Fruit fly (Drosophila melanogaster) whole organism, embryonic: Measurements from ENCODE around the gene CG32797.

Experiments
- C15 ChIP-seq: fragments of 200-800 bp; sonication (Bioruptor generic); IDR thresholded peaks from 3 replicates; pipeline ENCODE4 v1.3.6; 2022; ENCODE audit warnings: missing biosample characterization, missing genetic modification characterization
- CG10431 ChIP-seq: fragments of 200-800 bp; sonication (Bioruptor generic); optimal IDR thresholded peaks from 3 replicates; lab custom pipeline; 2018; ENCODE audit warnings: missing biosample characterization, mild to moderate bottlenecking, missing genetic modification characterization
- CG10543 ChIP-seq: fragments of 200-800 bp; sonication (Bioruptor generic); optimal IDR thresholded peaks from 3 replicates; lab custom pipeline; 2017; ENCODE audit warnings: missing biosample characterization, mild to moderate bottlenecking, missing genetic modification characterization, moderate library complexity
- CG10979 ChIP-seq: fragments of 200-800 bp; sonication (Bioruptor generic); optimal IDR thresholded peaks from 2 replicates; lab custom pipeline; 2018; ENCODE audit warnings: missing biosample characterization, mild to moderate bottlenecking, missing genetic modification characterization, moderate library complexity
- CG11504 ChIP-seq: fragments of 200-800 bp; sonication (Bioruptor generic); optimal IDR thresholded peaks from 3 replicates; lab custom pipeline; 2019; ENCODE audit warnings: missing biosample characterization, mild to moderate bottlenecking, missing genetic modification characterization, moderate library complexity
- CG11696 ChIP-seq: fragments of 200-800 bp; sonication (Bioruptor generic); IDR thresholded peaks from 2 replicates; pipeline ENCODE4 v1.3.6; 2022; ENCODE audit warnings: missing biosample characterization, missing genetic modification characterization
- CG12391 ChIP-seq: fragments of 200-800 bp; sonication (Bioruptor generic); optimal IDR thresholded peaks from 3 replicates; lab custom pipeline; 2018; ENCODE audit warnings: missing biosample characterization, mild to moderate bottlenecking, missing genetic modification characterization, moderate library complexity
- CG15073 ChIP-seq: fragments of 200-800 bp; sonication (Bioruptor generic); optimal IDR thresholded peaks from 2 replicates; lab custom pipeline; 2016; ENCODE audit warnings: missing biosample characterization, missing genetic modification characterization
- CG1529 ChIP-seq: fragments of 200-800 bp; sonication (Bioruptor generic); optimal IDR thresholded peaks from 3 replicates; lab custom pipeline; 2018; ENCODE audit warnings: missing biosample characterization, missing genetic modification characterization
- CG15696 ChIP-seq: fragments of 200-800 bp; sonication (Bioruptor generic); optimal IDR thresholded peaks from 2 replicates; lab custom pipeline; 2019; ENCODE audit warnings: missing biosample characterization, mild to moderate bottlenecking, missing genetic modification characterization, moderate library complexity
- CG16779 ChIP-seq: fragments of 200-800 bp; sonication (Bioruptor generic); IDR thresholded peaks from 2 replicates; pipeline ENCODE4 v1.3.6; 2022; ENCODE audit warnings: missing biosample characterization, missing genetic modification characterization
- CG18011 ChIP-seq: fragments of 200-800 bp; sonication (Bioruptor generic); optimal IDR thresholded peaks from 2 replicates; lab custom pipeline; 2017; ENCODE audit warnings: missing biosample characterization, missing genetic modification characterization, mild to moderate bottlenecking, moderate library complexity, missing genotype
- CG2712 ChIP-seq: fragments of 200-800 bp; optimal IDR thresholded peaks from 3 replicates; lab custom pipeline; 2019; ENCODE audit warnings: missing biosample characterization, mild to moderate bottlenecking, missing genetic modification characterization, moderate library complexity
- CG30403 ChIP-seq: fragments of 200-800 bp; sonication (Bioruptor generic); optimal IDR thresholded peaks from 3 replicates; lab custom pipeline; 2016; ENCODE audit warnings: missing biosample characterization, missing genetic modification characterization
- CG30431 ChIP-seq: fragments of 200-800 bp; sonication (Bioruptor generic); optimal IDR thresholded peaks from 2 replicates; lab custom pipeline; 2017; ENCODE audit warnings: missing biosample characterization, missing genetic modification characterization
- CG3065 ChIP-seq: fragments of 200-800 bp; sonication (Bioruptor generic); optimal IDR thresholded peaks from 2 replicates; lab custom pipeline; 2016; ENCODE audit warnings: missing biosample characterization, missing genetic modification characterization
- CG31441 ChIP-seq: fragments of 200-800 bp; sonication (Bioruptor generic); IDR thresholded peaks from 2 replicates; pipeline ENCODE4 v1.3.6; 2022; ENCODE audit warnings: missing biosample characterization, missing genetic modification characterization
- CG6254 ChIP-seq: fragments of 200-800 bp; sonication (Bioruptor generic); optimal IDR thresholded peaks from 3 replicates; lab custom pipeline; 2017; ENCODE audit warnings: mild to moderate bottlenecking, missing biosample characterization, missing genetic modification reagents, missing genetic modification characterization
- CG6854 ChIP-seq: fragments of 200-800 bp; sonication (Bioruptor generic); optimal IDR thresholded peaks from 3 replicates; lab custom pipeline; 2017; ENCODE audit warnings: missing biosample characterization, mild to moderate bottlenecking, missing genetic modification characterization
- CG7372 ChIP-seq: fragments of 200-800 bp; sonication (Bioruptor generic); IDR thresholded peaks from 2 replicates; pipeline ENCODE4 v1.3.6; 2022; ENCODE audit warnings: missing biosample characterization, missing genetic modification characterization
- CG8281 ChIP-seq: fragments of 200-800 bp; sonication (Bioruptor generic); optimal IDR thresholded peaks from 2 replicates; lab custom pipeline; 2018; ENCODE audit warnings: missing biosample characterization, mild to moderate bottlenecking, missing genetic modification characterization, moderate library complexity
- CG8924 ChIP-seq: fragments of 200-800 bp; optimal IDR thresholded peaks from 3 replicates; lab custom pipeline; 2019; ENCODE audit warnings: missing biosample characterization, mild to moderate bottlenecking, missing genetic modification characterization, moderate library complexity
- CG9797 ChIP-seq: fragments of 200-800 bp; sonication (Bioruptor generic); optimal IDR thresholded peaks from 3 replicates; lab custom pipeline; 2018; ENCODE audit warnings: missing biosample characterization, mild to moderate bottlenecking, missing genetic modification characterization
- CG9876 ChIP-seq: fragments of 200-800 bp; sonication (Bioruptor generic); optimal IDR thresholded peaks from 2 replicates; lab custom pipeline; 2016; ENCODE audit warnings: missing biosample characterization, missing genetic modification characterization
- CTCF ChIP-seq: fragments of 200-800 bp; sonication (Bioruptor generic); optimal IDR thresholded peaks from 2 replicates; lab custom pipeline; 2017; ENCODE audit warnings: missing biosample characterization, mild to moderate bottlenecking, missing genetic modification characterization, moderate library complexity
- E2f1 ChIP-seq: fragments of 200-800 bp; sonication (Bioruptor generic); IDR thresholded peaks from 2 replicates; pipeline ENCODE4 v1.3.6; 2022; ENCODE audit warnings: missing biosample characterization, missing genetic modification characterization
- HmgD ChIP-seq: fragments of 200-800 bp; sonication (Bioruptor generic); optimal IDR thresholded peaks from 3 replicates; lab custom pipeline; 2016; ENCODE audit warnings: missing biosample characterization, missing genetic modification characterization
- Hmx ChIP-seq: fragments of 200-800 bp; sonication (Bioruptor generic); optimal IDR thresholded peaks from 2 replicates; lab custom pipeline; 2016; ENCODE audit warnings: missing biosample characterization, missing genetic modification characterization
- Hr51 ChIP-seq, 2 experiments: fragments of 200-800 bp; sonication (Bioruptor generic); optimal IDR thresholded peaks; 2 replicates in 1 of 2; 3 replicates in 1 of 2; lab custom pipeline; 2016 to 2018; ENCODE audit warnings: missing biosample characterization in 2 of 2, missing genetic modification characterization in 2 of 2, mild to moderate bottlenecking in 1 of 2, moderate library complexity in 1 of 2
- Hr78 ChIP-seq, 2 experiments: fragments of 200-800 bp in 1 of 2; fragments of >200 bp in 1 of 2; sonication (Bioruptor generic) in 1 of 2; optimal IDR thresholded peaks; 2 replicates each; lab custom pipeline; 2017 to 2019; ENCODE audit warnings: missing biosample characterization in 2 of 2, missing genetic modification characterization in 2 of 2, mild to moderate bottlenecking in 1 of 2, moderate library complexity in 1 of 2
- MESR4 ChIP-seq: fragments of 200-800 bp; sonication (Bioruptor generic); optimal IDR thresholded peaks from 2 replicates; lab custom pipeline; 2018; ENCODE audit warnings: missing biosample characterization, mild to moderate bottlenecking, missing genetic modification characterization, moderate library complexity
- Mad ChIP-seq: fragments of 200-800 bp; sonication (Bioruptor generic); optimal IDR thresholded peaks from 2 replicates; lab custom pipeline; 2016; ENCODE audit warnings: missing biosample characterization, missing genetic modification characterization
- PHDP ChIP-seq: fragments of 200-800 bp; sonication (Bioruptor generic); optimal IDR thresholded peaks from 3 replicates; lab custom pipeline; 2018; ENCODE audit warnings: missing biosample characterization, mild to moderate bottlenecking, missing genetic modification characterization, moderate library complexity
- Side ChIP-seq: fragments of 200-800 bp; sonication (Bioruptor generic); optimal IDR thresholded peaks from 2 replicates; lab custom pipeline; 2016; ENCODE audit warnings: missing biosample characterization, missing genetic modification characterization
- ab ChIP-seq: fragments of 200-800 bp; sonication (Bioruptor generic); optimal IDR thresholded peaks from 2 replicates; lab custom pipeline; 2016; ENCODE audit warnings: missing biosample characterization, missing genetic modification characterization
- ac ChIP-seq: fragments of 200-800 bp; sonication (Bioruptor generic); optimal IDR thresholded peaks from 3 replicates; lab custom pipeline; 2017; ENCODE audit warnings: missing biosample characterization, mild to moderate bottlenecking, missing genetic modification characterization
- bowl ChIP-seq: fragments of 200-800 bp; sonication (Bioruptor generic); IDR thresholded peaks from 2 replicates; pipeline ENCODE4 v1.3.6; 2022; ENCODE audit warnings: missing biosample characterization, missing genetic modification characterization
- cad ChIP-seq: fragments of >200 bp; optimal IDR thresholded peaks from 2 replicates; lab custom pipeline; 2017; ENCODE audit warnings: missing biosample characterization, missing genetic modification characterization
- cato ChIP-seq: fragments of 200-800 bp; sonication (Bioruptor generic); optimal IDR thresholded peaks from 2 replicates; lab custom pipeline; 2016; ENCODE audit warnings: missing biosample characterization, missing genetic modification characterization, borderline replicate concordance
- da ChIP-seq: fragments of 200-800 bp; sonication (Bioruptor generic); optimal IDR thresholded peaks from 2 replicates; lab custom pipeline; 2016; ENCODE audit warnings: missing biosample characterization, missing genetic modification characterization
- en ChIP-seq: fragments of 200-800 bp; sonication (Bioruptor generic); optimal IDR thresholded peaks from 2 replicates; lab custom pipeline; 2016; ENCODE audit warnings: missing biosample characterization, missing genetic modification characterization
- fd3F ChIP-seq: fragments of 200-800 bp; sonication (Bioruptor generic); optimal IDR thresholded peaks from 2 replicates; lab custom pipeline; 2018; ENCODE audit warnings: missing biosample characterization, mild to moderate bottlenecking, missing genetic modification characterization, moderate library complexity
- fu2 ChIP-seq: fragments of 200-800 bp; sonication (Bioruptor generic); optimal IDR thresholded peaks from 2 replicates; lab custom pipeline; 2016; ENCODE audit warnings: missing biosample characterization, missing genetic modification characterization
- grn ChIP-seq: fragments of 200-800 bp; sonication (Bioruptor generic); optimal IDR thresholded peaks from 3 replicates; lab custom pipeline; 2017; ENCODE audit warnings: missing biosample characterization, missing genetic modification characterization
- gsb-n ChIP-seq: fragments of 200-800 bp; sonication (Bioruptor generic); optimal IDR thresholded peaks from 3 replicates; lab custom pipeline; 2018; ENCODE audit warnings: missing biosample characterization, mild to moderate bottlenecking, missing genetic modification characterization
- hbn ChIP-seq: fragments of 200-800 bp; sonication (Bioruptor generic); IDR thresholded peaks from 2 replicates; pipeline ENCODE4 v1.3.6; 2022; ENCODE audit warnings: missing biosample characterization, missing genetic modification characterization; ENCODE audit not compliant: partially characterized antibody
- ind ChIP-seq: fragments of 200-800 bp; sonication (Bioruptor generic); optimal IDR thresholded peaks from 3 replicates; lab custom pipeline; 2016; ENCODE audit warnings: missing biosample characterization, missing genetic modification characterization
- kni ChIP-seq: fragments of 200-800 bp; sonication (Bioruptor generic); optimal IDR thresholded peaks from 3 replicates; lab custom pipeline; 2017; ENCODE audit warnings: mild to moderate bottlenecking, missing biosample characterization, missing genetic modification reagents, missing genetic modification characterization
- lab ChIP-seq: fragments of 200-800 bp; sonication (Bioruptor generic); optimal IDR thresholded peaks from 3 replicates; lab custom pipeline; 2017; ENCODE audit warnings: missing biosample characterization, missing genetic modification characterization, mild to moderate bottlenecking, moderate library complexity, missing genetic modification reagents
- sqz ChIP-seq: fragments of 200-800 bp; sonication (Bioruptor generic); optimal IDR thresholded peaks from 3 replicates; lab custom pipeline; 2018; ENCODE audit warnings: missing biosample characterization, mild to moderate bottlenecking, missing genetic modification characterization
- ttk ChIP-seq: fragments of 200-800 bp; sonication (Bioruptor generic); IDR thresholded peaks from 2 replicates; pipeline ENCODE4 v2.1.2; 2022; ENCODE audit warnings: missing biosample characterization, missing genetic modification characterization

CG32797 gene

DNA sequence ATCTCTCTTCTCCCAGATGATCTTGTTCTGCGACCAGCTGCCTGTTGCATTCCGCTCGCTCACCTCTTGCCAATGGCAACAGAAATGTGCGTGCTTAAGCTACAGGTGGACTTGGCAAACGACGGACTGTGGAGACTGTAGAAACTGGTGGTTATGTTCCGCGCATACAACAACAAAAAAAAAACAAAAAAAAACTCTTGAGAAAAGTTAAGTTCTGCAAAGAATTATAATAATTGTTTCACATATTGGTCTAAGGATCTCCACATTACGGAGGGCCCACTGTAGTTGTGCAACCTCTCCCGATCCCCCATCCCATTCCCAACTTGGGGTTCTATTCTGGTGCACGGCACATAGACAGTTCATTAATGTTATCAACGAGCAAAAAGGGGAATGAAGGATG lies 42.9 kb upstream of the CG32797 start (continued):
- TF ChIP-seq Side (GFP tag; lab: Kevin White, UChicago) (peak; percentile 68), ttk (peak; percentile 68), CG2712 (tag; lab: Kevin White, UChicago) (peak; percentile 83), da (GFP tag; lab: Kevin White, UChicago) (peak; percentile 48), CG11696 (GFP tag; lab: Robert Waterston, UW) (no peak), fu2 (no peak), CG10979 (tag; lab: Kevin White, UChicago) (peak; percentile 84), CG18011 (GFP tag; lab: Kevin White, UChicago) (no peak), cato (peak; percentile 16), CG30431 (GFP tag; lab: Kevin White, UChicago) (peak; percentile 69), CG9876 (GFP tag; lab: Kevin White, UChicago) (peak; percentile 43), CTCF (peak; percentile 9), CG8924 (tag; lab: Kevin White, UChicago) (peak; percentile 70), CG9797 (GFP tag; lab: Kevin White, UChicago) (no peak), CG8281 (tag; lab: Kevin White, UChicago) (no peak), MESR4 (GFP tag; lab: Kevin White, UChicago) (no peak), E2f1 (GFP tag; lab: Robert Waterston, UW) (peak; percentile 69; the same call in 1 of the 2 replicates), CG31441 (peak; percentile 80), CG15073 (GFP tag; lab: Kevin White, UChicago) (peak; percentile 18), CG7372 (GFP tag; lab: Robert Waterston, UW) (peak; percentile 59), CG15696 (tag; lab: Kevin White, UChicago) (peak; percentile 90), Mad (GFP tag; lab: Kevin White, UChicago) (peak; percentile 67), CG1529 (GFP tag; lab: Kevin White, UChicago) (peak; percentile 61), CG3065 (GFP tag; lab: Kevin White, UChicago) (peak; percentile 36), lab (peak; percentile 53), gsb-n (tag; lab: Kevin White, UChicago) (peak; percentile 71), en (GFP tag; lab: Kevin White, UChicago) (peak; percentile 57), hbn (GFP tag; lab: Robert Waterston, UW) (no peak), CG6854 (GFP tag; lab: Kevin White, UChicago) (no peak), Hr78 (GFP tag; optimal IDR thresholded peaks at IDR 0.05; lab: Kevin White, UChicago) (no peak), CG12391 (tag; lab: Kevin White, UChicago) (peak; percentile 69), HmgD (GFP tag; lab: Kevin White, UChicago) (no peak), ind (GFP tag; lab: Kevin White, UChicago) (peak; percentile 67), sqz (GFP tag; lab: Kevin White, UChicago) (peak; percentile 63), bowl (GFP tag; lab: Robert Waterston, UW) (0 out of 2 replicates have a peak, but pooled peaks have one; percentile 19), cad (no peak), fd3F (GFP tag; lab: Kevin White, UChicago) (no peak), Hr51 (GFP tag; optimal IDR thresholded peaks at IDR 0.05; lab: Kevin White, UChicago) (peak; percentile 49 to 50), PHDP (peak; percentile 49), grn (GFP tag; lab: Kevin White, UChicago) (no peak), Hmx (no peak), kni (GFP tag; lab: Kevin White, UChicago) (peak; percentile 30), CG10543 (GFP tag; lab: Kevin White, UChicago) (no peak), CG11504 (tag; lab: Kevin White, UChicago) (peak; percentile 75), ac (peak; percentile 75), ab (GFP tag; lab: Kevin White, UChicago) (no peak), CG6254 (GFP tag; lab: Kevin White, UChicago) (peak; percentile 67), CG30403 (GFP tag; lab: Kevin White, UChicago) (peak; percentile 65), C15 (GFP tag; lab: Robert Waterston, UW) (no peak), CG10431 (GFP tag; lab: Kevin White, UChicago) (peak; percentile 56), CG16779 (GFP tag; lab: Robert Waterston, UW) (no peak)
